Worm (Caenorhabditis elegans): Measurements from ENCODE around the gene Y54G2A.36.
"Not testable (repeated sequence)": the region's sequence is repeated elsewhere in the genome, so short reads cannot be mapped to it uniquely, and the experiment has no call there.

The Y54G2A.36 gene

DNA sequence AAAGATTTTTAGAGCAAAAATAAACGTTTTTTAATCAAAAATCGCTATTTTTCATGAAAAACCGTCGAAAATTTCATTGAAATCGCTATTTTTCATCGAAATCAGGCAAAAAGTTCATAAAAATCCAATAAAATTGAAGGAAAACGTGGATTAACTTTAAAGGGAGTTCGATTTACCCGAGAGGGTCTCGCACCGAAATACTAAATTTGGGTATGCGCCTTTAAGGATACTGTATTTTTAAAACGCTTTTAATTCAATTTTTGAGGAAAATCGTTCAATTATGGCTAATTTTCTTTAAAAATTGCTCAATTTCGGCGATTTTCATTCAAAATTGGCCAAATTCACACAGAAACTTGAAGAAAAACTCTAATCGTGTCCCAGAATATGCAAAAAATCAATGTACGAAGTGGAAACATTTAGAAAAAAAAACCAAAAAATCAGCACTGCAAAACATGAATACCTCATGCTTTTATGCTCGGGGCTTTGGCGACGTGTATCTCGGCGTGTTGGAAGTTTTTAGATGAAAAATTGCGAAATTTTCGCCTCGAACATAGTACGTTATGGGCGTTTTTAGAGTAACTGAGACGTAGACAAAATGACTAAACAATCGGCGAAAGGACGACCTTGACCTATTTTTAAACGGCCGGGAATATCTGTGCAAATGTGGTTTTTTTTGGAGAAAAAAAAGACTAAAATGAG is 4.6 kb upstream of the Y54G2A.36 start:
- no peak for TF ChIP-seq elt-1 (tag; optimal IDR thresholded peaks at IDR 0.05; ENCODE audit: borderline replicate concordance, insufficient read depth)
- no peak for TF ChIP-seq nhr-237 (tag; optimal IDR thresholded peaks at IDR 0.05)
- no peak for TF ChIP-seq blmp-1 (tag; optimal IDR thresholded peaks at IDR 0.05)
- TF ChIP-seq zip-8 (tag; optimal IDR thresholded peaks at IDR 0.05) = no peak
- no peak for TF ChIP-seq lsy-2 (tag; optimal IDR thresholded peaks at IDR 0.05)
- no peak for TF ChIP-seq hlh-1 (tag; optimal IDR thresholded peaks at IDR 0.05)
- no peak for TF ChIP-seq pha-4 (tag; optimal IDR thresholded peaks at IDR 0.05)
- TF ChIP-seq unc-62 (GFP tag; optimal IDR thresholded peaks at IDR 0.05) = no peak
- no peak for TF ChIP-seq mls-2 (tag; optimal IDR thresholded peaks at IDR 0.05)
- TF ChIP-seq snpc-4 (tag; optimal IDR thresholded peaks at IDR 0.05) = no peak
- TF ChIP-seq mab-5 (tag; optimal IDR thresholded peaks at IDR 0.05) = no peak
- TF ChIP-seq unc-120 (tag; optimal IDR thresholded peaks at IDR 0.05; ENCODE audit: poor library complexity, severe bottlenecking) = no peak
- TF ChIP-seq nhr-2 (tag; optimal IDR thresholded peaks at IDR 0.05) = no peak
- no peak for TF ChIP-seq nhr-12 (tag; optimal IDR thresholded peaks at IDR 0.05)
- TF ChIP-seq M03D4.4 (tag; optimal IDR thresholded peaks at IDR 0.05) = no peak
- no peak for TF ChIP-seq cnd-1 (tag; optimal IDR thresholded peaks at IDR 0.05)
- TF ChIP-seq ztf-11 (tag; optimal IDR thresholded peaks at IDR 0.05) = no peak
- TF ChIP-seq nhr-28 (tag; optimal IDR thresholded peaks at IDR 0.05) = no peak
- TF ChIP-seq elt-3 (tag; optimal IDR thresholded peaks at IDR 0.05) = no peak

DNA sequence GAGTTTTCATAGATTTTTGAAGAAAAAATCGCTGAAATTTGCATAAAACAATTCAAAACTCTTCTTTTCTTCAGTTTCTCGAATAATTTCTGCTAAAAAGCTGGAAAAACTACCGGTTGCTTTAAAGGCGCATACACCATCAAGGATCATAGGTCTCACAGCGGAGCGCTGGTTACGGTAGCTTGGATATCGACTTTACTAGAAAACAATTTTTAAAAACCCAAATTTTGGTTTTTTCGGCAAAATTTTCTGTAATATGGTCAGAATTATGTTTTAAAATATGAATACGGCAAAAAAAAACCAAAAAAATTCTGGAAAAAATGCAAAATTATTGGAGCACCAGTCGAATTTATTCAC is 4.0 kb upstream of the Y54G2A.36 start:
- TF ChIP-seq ceh-83 (GFP tag; optimal IDR thresholded peaks at IDR 0.05) = no peak
- TF ChIP-seq hlh-1 (tag; optimal IDR thresholded peaks at IDR 0.05) = no peak
- TF ChIP-seq ztf-11 (tag; optimal IDR thresholded peaks at IDR 0.05) = no peak
- no peak for TF ChIP-seq unc-62 (GFP tag; optimal IDR thresholded peaks at IDR 0.05)
- TF ChIP-seq cnd-1 (tag; optimal IDR thresholded peaks at IDR 0.05) = no peak
- TF ChIP-seq tbx-8 (GFP tag; optimal IDR thresholded peaks at IDR 0.05) = no peak
- no peak for TF ChIP-seq mep-1 (tag; optimal IDR thresholded peaks at IDR 0.05)
- TF ChIP-seq elt-3 (tag; optimal IDR thresholded peaks at IDR 0.05) = no peak
- TF ChIP-seq ham-2 (GFP tag; optimal IDR thresholded peaks at IDR 0.05) = no peak
- no peak for TF ChIP-seq nhr-76 (tag; optimal IDR thresholded peaks at IDR 0.05)
- no peak for TF ChIP-seq flh-1 (GFP tag; optimal IDR thresholded peaks at IDR 0.05)
- no peak for TF ChIP-seq zip-8 (tag; optimal IDR thresholded peaks at IDR 0.05)
- no peak for TF ChIP-seq nhr-2 (tag; optimal IDR thresholded peaks at IDR 0.05)
- TF ChIP-seq ceh-39 (tag; optimal IDR thresholded peaks at IDR 0.05) = no peak
- TF ChIP-seq lin-32 (GFP tag; optimal IDR thresholded peaks at IDR 0.05) = no peak
- TF ChIP-seq unc-39 (tag; optimal IDR thresholded peaks at IDR 0.05) = no peak
- TF ChIP-seq pha-4 (tag; optimal IDR thresholded peaks at IDR 0.05) = no peak

DNA sequence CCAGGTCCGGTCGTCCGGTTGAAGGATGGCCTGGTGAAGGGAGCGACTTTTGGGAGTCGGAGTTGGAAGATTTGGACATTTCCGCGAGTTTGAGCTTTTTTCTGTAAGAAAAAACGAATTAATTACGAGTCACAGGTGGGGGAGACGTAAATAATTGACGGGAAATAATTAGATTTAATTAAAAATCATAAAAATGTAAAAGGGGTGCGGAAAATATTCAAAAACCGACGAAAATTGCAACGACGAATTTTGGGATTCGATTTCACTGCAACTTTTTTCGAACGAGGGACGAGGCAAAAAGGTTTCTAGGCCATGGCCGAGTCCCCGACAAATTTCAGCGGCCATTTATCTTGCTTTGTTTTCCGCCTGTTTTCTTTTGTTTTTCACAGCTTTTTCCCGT is 2.9 kb upstream of the Y54G2A.36 start, which contains the start of gene Y54G2A.19:
Gene Y54G2A.19, minus strand, starts transcription at position 101 of the 400 bp plus-strand sequence.
- not testable (repeated sequence) for TF ChIP-seq tbx-8 (GFP tag; optimal IDR thresholded peaks at IDR 0.05); nhr-76 (tag; optimal IDR thresholded peaks at IDR 0.05); M03D4.4 (tag; optimal IDR thresholded peaks at IDR 0.05)

DNA sequence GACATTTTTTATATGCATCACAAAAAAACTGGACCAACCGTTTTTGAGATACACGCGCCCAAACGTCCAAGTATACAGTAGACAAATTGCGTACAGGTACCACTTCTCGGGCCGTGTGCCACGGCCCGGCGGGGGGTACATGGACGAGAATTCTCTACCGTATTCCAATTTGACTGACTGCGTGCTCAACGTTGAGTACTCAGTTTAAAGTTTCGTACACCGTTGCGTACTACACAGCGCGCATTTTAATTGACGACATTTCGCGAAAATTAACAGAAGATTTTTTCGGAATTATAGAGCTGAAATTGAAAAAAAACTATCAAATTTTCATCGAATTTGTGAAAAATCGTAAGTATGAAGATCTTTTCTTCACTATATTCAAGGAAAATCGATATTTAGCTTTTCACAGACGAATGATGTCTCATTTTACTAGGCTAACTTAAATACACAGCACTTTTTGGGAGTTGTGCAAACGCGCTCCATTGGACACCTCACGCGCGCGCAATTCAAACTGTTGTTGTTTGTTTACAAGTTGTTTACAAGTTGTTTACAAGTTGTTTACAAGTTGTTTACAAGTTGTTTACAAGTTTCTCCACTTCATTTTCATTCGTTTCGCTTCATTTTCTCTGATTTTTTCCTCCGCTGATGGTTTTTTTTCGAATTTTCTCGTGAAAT is 1.4 kb upstream of the Y54G2A.36 start:
- peak; percentile 20 for TF ChIP-seq lsy-2 (tag; optimal IDR thresholded peaks at IDR 0.05)

DNA sequence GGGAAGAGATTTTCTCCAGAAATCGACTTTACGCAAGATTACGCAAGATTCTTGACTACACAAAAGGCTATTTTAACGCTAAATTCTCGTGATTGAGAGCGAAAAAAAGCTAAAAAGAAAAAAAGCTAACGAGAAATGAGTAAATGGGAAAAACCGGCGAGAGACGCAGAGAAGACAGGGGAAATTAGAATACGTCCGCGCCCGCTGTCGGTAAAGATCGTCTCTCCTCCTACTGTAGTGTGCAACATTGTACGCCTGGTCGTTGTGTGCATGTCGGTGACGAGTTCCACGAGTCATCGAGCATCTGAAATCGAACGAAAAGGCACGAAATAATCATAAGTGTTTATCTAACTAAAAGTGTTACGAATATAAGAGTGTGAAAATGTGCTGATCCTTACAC is 17.1 kb downstream of the Y54G2A.36 start:
- no peak for TF ChIP-seq nhr-237 (tag; optimal IDR thresholded peaks at IDR 0.05)
- no peak for TF ChIP-seq nhr-76 (tag; optimal IDR thresholded peaks at IDR 0.05)
- TF ChIP-seq lin-32 (GFP tag; optimal IDR thresholded peaks at IDR 0.05) = no peak
- TF ChIP-seq ceh-39 (tag; optimal IDR thresholded peaks at IDR 0.05) = no peak
- TF ChIP-seq lin-13 (tag; optimal IDR thresholded peaks at IDR 0.05) = no peak
- TF ChIP-seq unc-120 (tag; optimal IDR thresholded peaks at IDR 0.05; ENCODE audit: poor library complexity, severe bottlenecking) = no peak
- no peak for TF ChIP-seq ztf-11 (tag; optimal IDR thresholded peaks at IDR 0.05)
- no peak for TF ChIP-seq unc-39 (tag; optimal IDR thresholded peaks at IDR 0.05)
- no peak for TF ChIP-seq pha-4 (tag; optimal IDR thresholded peaks at IDR 0.05)
- TF ChIP-seq blmp-1 (tag; optimal IDR thresholded peaks at IDR 0.05) = no peak
- TF ChIP-seq unc-62 (GFP tag; optimal IDR thresholded peaks at IDR 0.05) = no peak
- no peak for TF ChIP-seq mep-1 (tag; optimal IDR thresholded peaks at IDR 0.05)

All from whole organism, mixed stage, embryonic.